Worm (Caenorhabditis elegans): Measurements from ENCODE around the gene garr-1.

DNA sequence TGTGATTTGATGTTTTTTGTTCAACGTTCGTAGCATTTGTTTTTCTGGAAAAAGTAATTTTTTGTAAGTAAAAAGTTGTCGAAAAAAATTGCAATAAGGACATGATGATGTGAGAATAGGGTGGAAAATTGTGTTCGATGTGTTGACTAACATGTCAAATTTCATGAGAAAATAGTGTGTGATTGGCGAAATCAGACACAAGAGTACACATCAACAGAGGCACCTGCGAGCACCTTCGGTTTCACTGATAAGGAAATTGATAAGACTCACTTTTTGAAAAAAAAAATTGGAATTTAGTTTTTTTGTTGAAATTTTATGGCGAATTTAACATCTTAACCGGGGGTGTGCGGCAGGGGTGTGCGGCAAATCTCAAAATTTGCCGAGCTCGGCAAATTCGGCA, 14.5 kb downstream of the garr-1 start, which contains the start of gene hum-8:
- TF ChIP-seq W03F9.2 (tag; optimal IDR thresholded peaks at IDR 0.05) (no peak), him-1 (tag; optimal IDR thresholded peaks at IDR 0.05) (no peak), dao-5 (tag; optimal IDR thresholded peaks at IDR 0.05) (no peak)

All from whole organism, L4/young adult.